Fruit fly (Drosophila melanogaster): ENCODE data around the gene Rheb.
A peak's percentile ranks its signal among the peaks of the same experiment; 100 is the strongest.

Gene Rheb

dm6 chr3R:5606477-5606876, 37.8 kb downstream of the Rheb start, which contains the start of gene asl (continued):
- TF ChIP-seq al (GFP tag; IDR thresholded peaks at IDR 0.05) (peak; percentile 31; the same call in 1 of the 2 replicates), Bteb2 (GFP tag; optimal IDR thresholded peaks at IDR 0.05) (no peak), CG4730 (GFP tag; IDR thresholded peaks at IDR 0.05) (0 out of 2 replicates have a peak, but pooled peaks have one; percentile 6), CG33557 (GFP tag; optimal IDR thresholded peaks at IDR 0.05) (peak; percentile 42), Hr78 (GFP tag; optimal IDR thresholded peaks at IDR 0.05) (peak in 1 of 2 experiments; percentile 65), CG12744 (GFP tag; optimal IDR thresholded peaks at IDR 0.05) (peak; percentile 32), wek (GFP tag; optimal IDR thresholded peaks at IDR 0.05) (peak; percentile 50), CG34224 (GFP tag; IDR thresholded peaks at IDR 0.05; ENCODE audit: partially characterized antibody) (no peak), CG1602 (GFP tag; optimal IDR thresholded peaks at IDR 0.05) (peak; percentile 38), CG18262 (tag; optimal IDR thresholded peaks at IDR 0.05) (peak; percentile 61), CG9437 (GFP tag; optimal IDR thresholded peaks at IDR 0.05) (peak; percentile 46), CG13894 (tag; optimal IDR thresholded peaks at IDR 0.05) (peak; percentile 68), CG8359 (GFP tag; optimal IDR thresholded peaks at IDR 0.05; ENCODE audit: borderline replicate concordance) (peak; percentile 26), CG11504 (tag; optimal IDR thresholded peaks at IDR 0.05) (no peak), CG1603 (tag; optimal IDR thresholded peaks at IDR 0.05) (peak; percentile 79), CG5180 (GFP tag; optimal IDR thresholded peaks at IDR 0.05) (no peak), CG17568 (GFP tag; optimal IDR thresholded peaks at IDR 0.05) (no peak), en (GFP tag; optimal IDR thresholded peaks at IDR 0.05) (no peak), gem (tag; optimal IDR thresholded peaks at IDR 0.05) (peak; percentile 79), CG4617 (GFP tag; optimal IDR thresholded peaks at IDR 0.05; ENCODE audit: borderline replicate concordance) (peak; percentile 70), Hr51 (GFP tag; optimal IDR thresholded peaks at IDR 0.05) (no peak), Ssrp (tag; optimal IDR thresholded peaks at IDR 0.05) (peak; percentile 57), Vsx1 (GFP tag; optimal IDR thresholded peaks at IDR 0.05) (no peak), CG10462 (GFP tag; optimal IDR thresholded peaks at IDR 0.05) (peak; percentile 8), bab2 (GFP tag; optimal IDR thresholded peaks at IDR 0.05) (peak; percentile 36), CG14050 (GFP tag; IDR thresholded peaks at IDR 0.05) (peak; percentile 37; the same call in 1 of the 3 replicates), CG4282 (GFP tag; optimal IDR thresholded peaks at IDR 0.05) (no peak), bsh (GFP tag; optimal IDR thresholded peaks at IDR 0.05) (peak in 1 of 2 experiments; percentile 69), CG4328 (GFP tag; optimal IDR thresholded peaks at IDR 0.05) (peak; percentile 7), Xrp1 (GFP tag; IDR thresholded peaks at IDR 0.05) (peak; percentile 56), ara (GFP tag; IDR thresholded peaks at IDR 0.05) (no peak), Bgb (GFP tag; IDR thresholded peaks at IDR 0.05; ENCODE audit: partially characterized antibody) (peak; percentile 44; the same call in 1 of the 2 replicates), H15 (GFP tag; IDR thresholded peaks at IDR 0.05) (no peak), CG30431 (GFP tag; optimal IDR thresholded peaks at IDR 0.05) (no peak), amos (GFP tag; IDR thresholded peaks at IDR 0.05; ENCODE audit: partially characterized antibody) (no peak), CG11247 (GFP tag; IDR thresholded peaks at IDR 0.05) (peak; percentile 51; the same call in 1 of the 2 replicates), her (GFP tag; optimal IDR thresholded peaks at IDR 0.05) (no peak), CG31388 (GFP tag; optimal IDR thresholded peaks at IDR 0.05) (no peak), knrl (GFP tag; IDR thresholded peaks at IDR 0.05; ENCODE audit: partially characterized antibody) (peak; percentile 21; the same call in 1 of the 3 replicates), kay (GFP tag; optimal IDR thresholded peaks at IDR 0.05) (no peak), exex (tag; optimal IDR thresholded peaks at IDR 0.05) (no peak), CG16863 (GFP tag; optimal IDR thresholded peaks at IDR 0.05) (peak; percentile 34), CG17385 (GFP tag; optimal IDR thresholded peaks at IDR 0.05) (peak; percentile 99), zen (tag; optimal IDR thresholded peaks at IDR 0.05) (peak; percentile 68), crp (GFP tag; optimal IDR thresholded peaks at IDR 0.05) (peak in 1 of 2 experiments; percentile 41), ssp (GFP tag; IDR thresholded peaks at IDR 0.05) (peak; percentile 96), CG8290 (GFP tag; optimal IDR thresholded peaks at IDR 0.05) (peak; percentile 86), CG8290 (tag; optimal IDR thresholded peaks at IDR 0.05) (peak in 1 of 2 experiments; percentile 77), stwl (tag; optimal IDR thresholded peaks at IDR 0.05) (peak; percentile 72)
